Fruit fly (Drosophila melanogaster) whole organism, wandering third instar larva: ENCODE measurements around the gene mTTF.

ENCODE experiments used
- Abd-B ChIP-seq: fragments of >200 bp; optimal IDR thresholded peaks from 2 replicates; lab custom pipeline; 2017; ENCODE audit warnings: missing biosample characterization, missing genetic modification characterization
- CG32264 ChIP-seq: fragments of 200-800 bp; sonication (Bioruptor generic); optimal IDR thresholded peaks from 2 replicates; lab custom pipeline; 2016; ENCODE audit warnings: missing biosample characterization, missing genetic modification characterization
- CG9705 ChIP-seq: fragments of 200-800 bp; sonication (Bioruptor generic); optimal IDR thresholded peaks from 2 replicates; lab custom pipeline; 2018; ENCODE audit warnings: missing biosample characterization, mild to moderate bottlenecking, missing genetic modification characterization
- CrebA ChIP-seq: fragments of 200-800 bp; sonication (Bioruptor generic); optimal IDR thresholded peaks from 2 replicates; lab custom pipeline; 2016; ENCODE audit warnings: missing biosample characterization, mild to moderate bottlenecking, missing genetic modification characterization, borderline replicate concordance
- Dfd ChIP-seq: fragments of >200 bp; optimal IDR thresholded peaks from 2 replicates; lab custom pipeline; 2017; ENCODE audit warnings: missing biosample characterization, missing genetic modification characterization
- Dif ChIP-seq: fragments of 200-275, 200-300 bp; sonication (Bioruptor generic); optimal IDR thresholded peaks from 2 replicates; lab custom pipeline; 2018; ENCODE audit warnings: missing biosample characterization, missing genetic modification characterization; ENCODE audit not compliant: partially characterized antibody
- GATAd ChIP-seq: sonication (Bioruptor generic); optimal IDR thresholded peaks from 2 replicates; lab custom pipeline; 2016; ENCODE audit warnings: missing biosample characterization, missing genetic modification characterization
- HLH106 ChIP-seq: fragments of 200-800 bp; optimal IDR thresholded peaks from 3 replicates; lab custom pipeline; 2019; ENCODE audit warnings: missing biosample characterization, mild to moderate bottlenecking, missing genetic modification characterization, moderate library complexity
- Hnf4 ChIP-seq: fragments of 200-800 bp; sonication (Bioruptor generic); optimal IDR thresholded peaks from 2 replicates; lab custom pipeline; 2016; ENCODE audit warnings: missing biosample characterization, mild to moderate bottlenecking, missing genetic modification characterization
- Hr78 ChIP-seq: fragments of >200 bp; optimal IDR thresholded peaks from 2 replicates; lab custom pipeline; 2017; ENCODE audit warnings: missing biosample characterization, missing genetic modification characterization
- Hr83 ChIP-seq: fragments of 200-300 bp; sonication (Bioruptor generic); optimal IDR thresholded peaks from 2 replicates; lab custom pipeline; 2016; ENCODE audit warnings: missing biosample characterization, mild to moderate bottlenecking, missing genetic modification characterization, moderate library complexity; ENCODE audit not compliant: poor library complexity, severe bottlenecking
- Jra ChIP-seq: sonication (Bioruptor generic); optimal IDR thresholded peaks from 2 replicates; lab custom pipeline; 2016; ENCODE audit warnings: missing biosample characterization, missing genetic modification characterization
- Mio ChIP-seq: sonication (Bioruptor generic); optimal IDR thresholded peaks from 2 replicates; lab custom pipeline; 2016; ENCODE audit warnings: missing biosample characterization, missing genetic modification characterization
- Myc ChIP-seq: fragments of >200 bp; optimal IDR thresholded peaks from 2 replicates; lab custom pipeline; 2017
- N ChIP-seq: fragments of >200 bp; optimal IDR thresholded peaks from 2 replicates; lab custom pipeline; 2018; ENCODE audit warnings: missing biosample characterization, missing external identifiers, missing genetic modification characterization
- OdsH ChIP-seq: fragments of 200-800 bp; sonication (Bioruptor generic); optimal IDR thresholded peaks from 2 replicates; lab custom pipeline; 2016; ENCODE audit warnings: missing biosample characterization, mild to moderate bottlenecking, missing genetic modification characterization
- Rel ChIP-seq, 2 experiments: fragments of 200-800 bp; sonication (Bioruptor generic) in 1 of 2; optimal IDR thresholded peaks; 2 replicates in 1 of 2; 3 replicates in 1 of 2; lab custom pipeline; 2016 to 2019; ENCODE audit warnings: mild to moderate bottlenecking in 2 of 2, missing biosample characterization in 2 of 2, missing genetic modification characterization in 2 of 2, moderate library complexity in 1 of 2
- Sp1 ChIP-seq: fragments of 200-800 bp; sonication (Bioruptor generic); optimal IDR thresholded peaks from 3 replicates; lab custom pipeline; 2019; ENCODE audit warnings: missing biosample characterization, mild to moderate bottlenecking, missing genetic modification characterization, moderate library complexity
- Vsx2 ChIP-seq: fragments of 200-300, 225-300 bp; sonication (Bioruptor generic); optimal IDR thresholded peaks from 2 replicates; lab custom pipeline; 2018; ENCODE audit warnings: missing biosample characterization, missing genetic modification characterization; ENCODE audit not compliant: partially characterized antibody
- br ChIP-seq: fragments of 200-800 bp; sonication (Bioruptor generic); optimal IDR thresholded peaks from 2 replicates; lab custom pipeline; 2016; ENCODE audit warnings: missing biosample characterization, missing genetic modification characterization
- dl ChIP-seq, 2 experiments: fragments of 175-275, 200-275 bp in 1 of 2; fragments of 200-275 bp in 1 of 2; sonication (Bioruptor generic); optimal IDR thresholded peaks; lab custom pipeline; 2018; ENCODE audit warnings: mild to moderate bottlenecking in 2 of 2, missing biosample characterization in 2 of 2, missing genetic modification characterization in 2 of 2, moderate library complexity in 2 of 2; ENCODE audit not compliant: partially characterized antibody in 2 of 2, insufficient read depth in 1 of 2
- dmrt93B ChIP-seq: fragments of 200-800 bp; sonication (Bioruptor generic); optimal IDR thresholded peaks from 2 replicates; lab custom pipeline; 2018; ENCODE audit warnings: missing biosample characterization, mild to moderate bottlenecking, missing genetic modification characterization
- dsf ChIP-seq: sonication (Bioruptor generic); optimal IDR thresholded peaks from 2 replicates; lab custom pipeline; 2016; ENCODE audit warnings: missing biosample characterization, missing genetic modification characterization, borderline replicate concordance
- ey ChIP-seq: fragments of 200-800 bp; sonication (Bioruptor generic); optimal IDR thresholded peaks from 2 replicates; lab custom pipeline; 2016; ENCODE audit warnings: missing biosample characterization, missing genetic modification characterization
- foxo ChIP-seq, 2 experiments: fragments of 200-800 bp; sonication (Bioruptor generic); optimal IDR thresholded peaks; 2 replicates in 1 of 2; 3 replicates in 1 of 2; lab custom pipeline; 2016 to 2017; ENCODE audit warnings: missing biosample characterization in 2 of 2, missing genetic modification characterization in 2 of 2
- fru ChIP-seq: fragments of 200-800 bp; sonication (Bioruptor generic); optimal IDR thresholded peaks from 3 replicates; lab custom pipeline; 2016; ENCODE audit warnings: missing biosample characterization, mild to moderate bottlenecking, missing genetic modification characterization
- h ChIP-seq: fragments of 200-800 bp; sonication (Bioruptor generic); optimal IDR thresholded peaks from 3 replicates; lab custom pipeline; 2016; ENCODE audit warnings: missing biosample characterization, mild to moderate bottlenecking, missing genetic modification characterization
- jim ChIP-seq: fragments of 175-275, 200-325 bp; sonication (Bioruptor generic); optimal IDR thresholded peaks from 2 replicates; lab custom pipeline; 2016; ENCODE audit warnings: missing biosample characterization, mild to moderate bottlenecking, missing genetic modification characterization
- lola ChIP-seq: fragments of >200 bp; optimal IDR thresholded peaks from 2 replicates; lab custom pipeline; 2017; ENCODE audit warnings: missing biosample characterization, missing genetic modification characterization
- psq ChIP-seq: fragments of 200-800 bp; sonication (Bioruptor generic); optimal IDR thresholded peaks from 3 replicates; lab custom pipeline; 2017; ENCODE audit warnings: missing biosample characterization, mild to moderate bottlenecking, missing genetic modification characterization, moderate library complexity
- rgr ChIP-seq: fragments of 200-800 bp; sonication (Bioruptor generic); optimal IDR thresholded peaks from 3 replicates; lab custom pipeline; 2016; ENCODE audit warnings: missing biosample characterization, mild to moderate bottlenecking, missing genetic modification characterization
- sage ChIP-seq: fragments of 200-800 bp; sonication (Bioruptor generic); optimal IDR thresholded peaks from 2 replicates; lab custom pipeline; 2016; ENCODE audit warnings: missing biosample characterization, mild to moderate bottlenecking, missing genetic modification characterization
- sv ChIP-seq: fragments of 200-800 bp; sonication (Bioruptor generic); optimal IDR thresholded peaks from 3 replicates; lab custom pipeline; 2016; ENCODE audit warnings: missing biosample characterization, missing genetic modification characterization
- usp ChIP-seq: fragments of >200 bp; optimal IDR thresholded peaks from 2 replicates; lab custom pipeline; 2017; ENCODE audit warnings: missing biosample characterization, missing genetic modification characterization
- woc ChIP-seq: sonication (Bioruptor generic); optimal IDR thresholded peaks from 2 replicates; lab custom pipeline; 2016; ENCODE audit warnings: missing biosample characterization, mild to moderate bottlenecking, missing genetic modification characterization

mTTF gene

dm6 chr2L:14394298-14395064 is 45.9 kb upstream of the mTTF start:
- TF ChIP-seq h (GFP tag; lab: Kevin White, UChicago) = peak; percentile 26
- peak; percentile 28 for TF ChIP-seq HLH106 (tag; lab: Kevin White, UChicago)
- no peak for TF ChIP-seq lola (GFP tag; lab: Kevin White, UChicago)
- peak; percentile 28 for TF ChIP-seq woc (GFP tag; lab: Kevin White, UChicago)
- no peak for TF ChIP-seq psq
- peak; percentile 7 for TF ChIP-seq rgr (GFP tag; lab: Kevin White, UChicago)
- no peak for TF ChIP-seq CG9705 (GFP tag; lab: Kevin White, UChicago)
- peak; percentile 8 for TF ChIP-seq ey (GFP tag; lab: Kevin White, UChicago)
- peak; percentile 13 for TF ChIP-seq Rel (GFP tag; optimal IDR thresholded peaks at IDR 0.05; lab: Kevin White, UChicago)
- peak; percentile 55 for TF ChIP-seq Rel (tag; optimal IDR thresholded peaks at IDR 0.05; lab: Kevin White, UChicago)
- TF ChIP-seq CrebA = peak; percentile 51
- peak in 1 of 2 experiments; percentile 41 for TF ChIP-seq foxo (GFP tag; optimal IDR thresholded peaks at IDR 0.05; lab: Kevin White, UChicago)
- TF ChIP-seq sage (GFP tag; lab: Kevin White, UChicago) = peak; percentile 11
- TF ChIP-seq Sp1 (GFP tag; lab: Kevin White, UChicago) = peak; percentile 65
- no peak for TF ChIP-seq GATAd (GFP tag; lab: Kevin White, UChicago)

dm6 chr2L:14393527-14393926 is 44.9 kb upstream of the mTTF start:
- TF ChIP-seq woc (GFP tag; lab: Kevin White, UChicago) = no peak
- TF ChIP-seq sage (GFP tag; lab: Kevin White, UChicago) = no peak
- no peak for TF ChIP-seq ey (GFP tag; lab: Kevin White, UChicago)
- TF ChIP-seq dl (GFP tag; optimal IDR thresholded peaks at IDR 0.05; lab: Kevin White, UChicago; ENCODE audit: insufficient read depth in 1 of 2, partially characterized antibody in 2 of 2) = no peak
- no peak for TF ChIP-seq Mio (GFP tag; lab: Kevin White, UChicago)
- TF ChIP-seq lola (GFP tag; lab: Kevin White, UChicago) = no peak
- no peak for TF ChIP-seq h (GFP tag; lab: Kevin White, UChicago)

dm6 chr2L:14388448-14388847 is 39.9 kb upstream of the mTTF start:
- TF ChIP-seq jim (GFP tag; lab: Kevin White, UChicago) (no peak), Mio (GFP tag; lab: Kevin White, UChicago) (no peak), Hr83 (no peak), br (GFP tag; lab: Kevin White, UChicago) (no peak), dl (GFP tag; optimal IDR thresholded peaks at IDR 0.05; lab: Kevin White, UChicago; ENCODE audit: insufficient read depth in 1 of 2, partially characterized antibody in 2 of 2) (no peak), Hnf4 (GFP tag; lab: Kevin White, UChicago) (no peak), dmrt93B (no peak), woc (GFP tag; lab: Kevin White, UChicago) (no peak), h (GFP tag; lab: Kevin White, UChicago) (no peak), Rel (GFP tag; optimal IDR thresholded peaks at IDR 0.05; lab: Kevin White, UChicago) (no peak), Rel (tag; optimal IDR thresholded peaks at IDR 0.05; lab: Kevin White, UChicago) (no peak), Sp1 (GFP tag; lab: Kevin White, UChicago) (no peak), ey (GFP tag; lab: Kevin White, UChicago) (no peak)

- TF ChIP-seq foxo (GFP tag; optimal IDR thresholded peaks at IDR 0.05; lab: Kevin White, UChicago) (peak; percentile 62 to 96), Dif (GFP tag; lab: Kevin White, UChicago) (no peak), rgr (GFP tag; lab: Kevin White, UChicago) (peak; percentile 94), sv (no peak), Dfd (GFP tag; lab: Kevin White, UChicago) (no peak), dmrt93B (peak; percentile 88), HLH106 (tag; lab: Kevin White, UChicago) (peak; percentile 93), jim (GFP tag; lab: Kevin White, UChicago) (no peak), psq (peak; percentile 94), ey (GFP tag; lab: Kevin White, UChicago) (peak; percentile 96), Myc (lab: Kevin White, UChicago) (no peak), Hr78 (no peak), br (GFP tag; lab: Kevin White, UChicago) (peak; percentile 96), woc (GFP tag; lab: Kevin White, UChicago) (peak; percentile 88), h (GFP tag; lab: Kevin White, UChicago) (peak; percentile 97), N (GFP tag; lab: Kevin White, UChicago) (no peak), Hnf4 (GFP tag; lab: Kevin White, UChicago) (peak; percentile 94), sage (GFP tag; lab: Kevin White, UChicago) (peak; percentile 90), GATAd (GFP tag; lab: Kevin White, UChicago) (peak; percentile 49), lola (GFP tag; lab: Kevin White, UChicago) (no peak), CG9705 (GFP tag; lab: Kevin White, UChicago) (peak; percentile 86), OdsH (GFP tag; lab: Kevin White, UChicago) (peak; percentile 96), dsf (GFP tag; lab: Kevin White, UChicago) (peak; percentile 75), Rel (GFP tag; optimal IDR thresholded peaks at IDR 0.05; lab: Kevin White, UChicago) (peak; percentile 84), Rel (tag; optimal IDR thresholded peaks at IDR 0.05; lab: Kevin White, UChicago) (peak; percentile 77), dl (GFP tag; optimal IDR thresholded peaks at IDR 0.05; lab: Kevin White, UChicago; ENCODE audit: insufficient read depth in 1 of 2, partially characterized antibody in 2 of 2) (no peak), Vsx2 (GFP tag; lab: Kevin White, UChicago) (no peak), Sp1 (GFP tag; lab: Kevin White, UChicago) (peak; percentile 95), CG32264 (GFP tag; lab: Kevin White, UChicago) (peak; percentile 87), Mio (GFP tag; lab: Kevin White, UChicago) (peak; percentile 28), fru (GFP tag; lab: Kevin White, UChicago) (peak; percentile 97), Hr83 (no peak), Abd-B (GFP tag; lab: Kevin White, UChicago) (no peak), Jra (peak; percentile 95), usp (no peak)
Observed at dm6 chr2L:14386522-14386921, 37.9 kb upstream of the mTTF start.
